Worm (Caenorhabditis elegans): Measurements from ENCODE around the gene pir-1.

pir-1 gene

ce11 chrII:9188380-9188779 is 11.3 kb downstream of the pir-1 start, which contains the start of gene sym-2:
Gene sym-2 (minus strand): TSS chrII:9188480.
- TF ChIP-seq fkh-2 (tag; optimal IDR thresholded peaks at IDR 0.05) (no peak), nhr-11 (tag; optimal IDR thresholded peaks at IDR 0.05) (no peak), nhr-12 (tag; optimal IDR thresholded peaks at IDR 0.05) (no peak), ztf-11 (tag; optimal IDR thresholded peaks at IDR 0.05) (no peak), egl-5 (tag; optimal IDR thresholded peaks at IDR 0.05) (no peak), egl-27 (tag; optimal IDR thresholded peaks at IDR 0.05) (no peak), nhr-25 (tag; optimal IDR thresholded peaks at IDR 0.05) (peak; percentile 23), nhr-23 (tag; optimal IDR thresholded peaks at IDR 0.05) (peak; percentile 40), ceh-82 (tag; optimal IDR thresholded peaks at IDR 0.05) (no peak), zag-1 (tag; optimal IDR thresholded peaks at IDR 0.05) (no peak), unc-39 (tag; optimal IDR thresholded peaks at IDR 0.05) (no peak)

ce11 chrII:9189648-9190047 is 12.5 kb downstream of the pir-1 start:
- TF ChIP-seq nhr-25 (tag; optimal IDR thresholded peaks at IDR 0.05) (peak; percentile 75), fkh-10 (GFP tag; optimal IDR thresholded peaks at IDR 0.05) (no peak), nhr-23 (tag; optimal IDR thresholded peaks at IDR 0.05) (peak; percentile 83), elt-1 (tag; optimal IDR thresholded peaks at IDR 0.05) (peak; percentile 1), ama-1 (optimal IDR thresholded peaks at IDR 0.05) (no peak)

ce11 chrII:9190513-9191099 is 13.5 kb downstream of the pir-1 start:
- peak; percentile 60 for TF ChIP-seq elt-1 (tag; optimal IDR thresholded peaks at IDR 0.05)
- no peak for TF ChIP-seq ztf-4 (tag; optimal IDR thresholded peaks at IDR 0.05)
- TF ChIP-seq nhr-23 (tag; optimal IDR thresholded peaks at IDR 0.05), result peak; percentile 78

- no peak for TF ChIP-seq egl-5 (tag; optimal IDR thresholded peaks at IDR 0.05)
- no peak for TF ChIP-seq ceh-28 (tag; optimal IDR thresholded peaks at IDR 0.05)
- TF ChIP-seq nhr-28 (tag; optimal IDR thresholded peaks at IDR 0.05), result no peak
- TF ChIP-seq nhr-25 (tag; optimal IDR thresholded peaks at IDR 0.05), result no peak
- no peak for TF ChIP-seq daf-12 (tag; optimal IDR thresholded peaks at IDR 0.05)
- no peak for TF ChIP-seq nhr-77 (tag; optimal IDR thresholded peaks at IDR 0.05)
- TF ChIP-seq fkh-2 (tag; optimal IDR thresholded peaks at IDR 0.05), result no peak
- no peak for TF ChIP-seq hmg-11 (tag; optimal IDR thresholded peaks at IDR 0.05)
- TF ChIP-seq unc-62 (GFP tag; optimal IDR thresholded peaks at IDR 0.05), result no peak
- no peak for TF ChIP-seq mml-1 (tag; optimal IDR thresholded peaks at IDR 0.05)
- no peak for TF ChIP-seq ztf-4 (tag; optimal IDR thresholded peaks at IDR 0.05)
Measured at ce11 chrII:9194195-9194594, 17.1 kb downstream of the pir-1 start, which contains the start of gene twk-4. Gene twk-4 (minus strand): TSS chrII:9194295.

- no peak for TF ChIP-seq ztf-4 (tag; optimal IDR thresholded peaks at IDR 0.05)
- TF ChIP-seq unc-62 (GFP tag; optimal IDR thresholded peaks at IDR 0.05), result no peak
- TF ChIP-seq lin-15B (tag; optimal IDR thresholded peaks at IDR 0.05), result no peak
- no peak for TF ChIP-seq nhr-76 (tag; optimal IDR thresholded peaks at IDR 0.05)
- TF ChIP-seq sea-2 (GFP tag; optimal IDR thresholded peaks at IDR 0.05), result no peak
- TF ChIP-seq nhr-12 (tag; optimal IDR thresholded peaks at IDR 0.05), result no peak
- TF ChIP-seq lin-39 (tag; optimal IDR thresholded peaks at IDR 0.05), result no peak
- TF ChIP-seq jun-1 (tag; optimal IDR thresholded peaks at IDR 0.05), result no peak
- TF ChIP-seq eor-1 (tag; optimal IDR thresholded peaks at IDR 0.05), result no peak
- no peak for TF ChIP-seq fos-1 (tag; optimal IDR thresholded peaks at IDR 0.05)
- TF ChIP-seq elt-2 (tag; optimal IDR thresholded peaks at IDR 0.05), result peak; percentile 79
- TF ChIP-seq zag-1 (tag; optimal IDR thresholded peaks at IDR 0.05), result no peak
- no peak for TF ChIP-seq mml-1 (tag; optimal IDR thresholded peaks at IDR 0.05)
- TF ChIP-seq tbx-2 (tag; optimal IDR thresholded peaks at IDR 0.05), result no peak
- no peak for TF ChIP-seq snpc-4 (tag; optimal IDR thresholded peaks at IDR 0.05)
- TF ChIP-seq pha-4 (tag; optimal IDR thresholded peaks at IDR 0.05), result peak; percentile 50
- no peak for TF ChIP-seq nhr-67 (tag; optimal IDR thresholded peaks at IDR 0.05)
- TF ChIP-seq fkh-2 (tag; optimal IDR thresholded peaks at IDR 0.05), result no peak
- TF ChIP-seq nhr-23 (tag; optimal IDR thresholded peaks at IDR 0.05), result no peak
- no peak for TF ChIP-seq ceh-9 (tag; optimal IDR thresholded peaks at IDR 0.05)
- TF ChIP-seq pqm-1 (tag; optimal IDR thresholded peaks at IDR 0.05), result peak; percentile 76
Measured at ce11 chrII:9196325-9196724, 19.2 kb downstream of the pir-1 start.

Measured in whole organism, L3 larva.